Worm (Caenorhabditis elegans): ENCODE data around the gene dli-1.

dli-1 gene

DNA sequence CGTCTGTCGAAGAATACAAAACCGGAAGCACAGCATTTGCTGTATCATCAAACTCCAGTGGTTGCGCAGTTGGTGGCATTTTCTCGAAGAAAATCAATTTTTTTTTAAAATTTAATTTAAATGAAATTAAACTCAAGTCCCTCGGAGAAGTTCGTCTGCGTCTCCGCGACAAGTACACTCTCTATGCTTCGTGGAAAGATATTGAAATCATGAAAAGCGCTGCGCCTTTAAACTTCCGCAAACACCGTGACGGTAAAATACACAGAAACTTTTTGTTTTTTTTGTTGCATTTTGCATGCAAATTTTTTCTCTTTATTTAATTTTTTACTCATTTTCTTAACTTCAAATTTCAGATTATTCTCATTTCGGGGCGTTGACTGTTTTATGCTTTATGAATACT lies at the start of gene dli-1, which contains the start of the genes tin-9.2 and exos-4.1 (continued):
- TF ChIP-seq ztf-11 (tag; optimal IDR thresholded peaks at IDR 0.05): no peak
- no peak for TF ChIP-seq D1046.2 (GFP tag; IDR thresholded peaks at IDR 0.05)
- TF ChIP-seq snpc-4 (tag; optimal IDR thresholded peaks at IDR 0.05): no peak
- TF ChIP-seq dve-1 (tag; optimal IDR thresholded peaks at IDR 0.05; ENCODE audit: insufficient read depth): peak; percentile 44
- TF ChIP-seq daf-12 (tag; optimal IDR thresholded peaks at IDR 0.05): no peak
- TF ChIP-seq nhr-11 (tag; optimal IDR thresholded peaks at IDR 0.05): peak; percentile 7
- TF ChIP-seq aly-2 (tag; optimal IDR thresholded peaks at IDR 0.05): no peak
- TF ChIP-seq ceh-44 (GFP tag; IDR thresholded peaks at IDR 0.05): no peak
- TF ChIP-seq tag-97 (GFP tag; IDR thresholded peaks at IDR 0.05): no peak
- TF ChIP-seq snpc-1.2 (GFP tag; IDR thresholded peaks at IDR 0.05): peak; percentile 80
- TF ChIP-seq egl-43 (GFP tag; IDR thresholded peaks at IDR 0.05): no peak
- no peak for TF ChIP-seq saeg-2 (GFP tag; IDR thresholded peaks at IDR 0.05)
- TF ChIP-seq lin-39 (tag; optimal IDR thresholded peaks at IDR 0.05): no peak
- TF ChIP-seq egl-27 (tag; optimal IDR thresholded peaks at IDR 0.05): no peak
- TF ChIP-seq mdl-1 (tag; optimal IDR thresholded peaks at IDR 0.05): no peak
- TF ChIP-seq hlh-11 (tag; optimal IDR thresholded peaks at IDR 0.05): peak; percentile 52
- TF ChIP-seq lin-13 (GFP tag; optimal IDR thresholded peaks at IDR 0.05): no peak
- no peak for TF ChIP-seq spr-3 (GFP tag; optimal IDR thresholded peaks at IDR 0.05)
- no peak for TF ChIP-seq Y48G9A.11 (GFP tag; IDR thresholded peaks at IDR 0.05)
- no peak for TF ChIP-seq zfp-2 (tag; optimal IDR thresholded peaks at IDR 0.05)
- no peak for TF ChIP-seq attf-4 (tag; optimal IDR thresholded peaks at IDR 0.05)
- TF ChIP-seq gei-8 (GFP tag; optimal IDR thresholded peaks at IDR 0.05): no peak
- no peak for TF ChIP-seq F10B5.3 (tag; optimal IDR thresholded peaks at IDR 0.05)
- no peak for TF ChIP-seq ceh-82 (tag; optimal IDR thresholded peaks at IDR 0.05)
- no peak for TF ChIP-seq dmd-8 (GFP tag; IDR thresholded peaks at IDR 0.05)
- no peak for TF ChIP-seq lin-15B (tag; optimal IDR thresholded peaks at IDR 0.05)
- peak; percentile 42 for TF ChIP-seq nhr-6 (tag; optimal IDR thresholded peaks at IDR 0.05)
- no peak for TF ChIP-seq T20F7.1 (GFP tag; optimal IDR thresholded peaks at IDR 0.05)
- no peak for TF ChIP-seq madf-5 (GFP tag; IDR thresholded peaks at IDR 0.05)
- TF ChIP-seq zip-2 (tag; optimal IDR thresholded peaks at IDR 0.05): no peak
- no peak for TF ChIP-seq lin-29 (GFP tag; IDR thresholded peaks at IDR 0.05)
- TF ChIP-seq ZK546.5 (tag; optimal IDR thresholded peaks at IDR 0.05): no peak
- TF ChIP-seq rbr-2 (tag; optimal IDR thresholded peaks at IDR 0.05): peak; percentile 68
- TF ChIP-seq ZK337.2 (GFP tag; IDR thresholded peaks at IDR 0.05): no peak
- TF ChIP-seq F37D6.2 (tag; optimal IDR thresholded peaks at IDR 0.05): peak; percentile 9
- no peak for TF ChIP-seq php-3 (GFP tag; IDR thresholded peaks at IDR 0.05)
- TF ChIP-seq spr-1 (tag; optimal IDR thresholded peaks at IDR 0.05): no peak
- TF ChIP-seq nhr-237 (tag; optimal IDR thresholded peaks at IDR 0.05): no peak
- peak in 1 of 2 experiments; percentile 89 for TF ChIP-seq lsy-2 (tag; optimal IDR thresholded peaks at IDR 0.05)
- TF ChIP-seq zag-1 (tag; optimal IDR thresholded peaks at IDR 0.05): no peak
- no peak for TF ChIP-seq tra-1 (GFP tag; IDR thresholded peaks at IDR 0.05)
- peak; percentile 3 for TF ChIP-seq ces-1 (GFP tag; optimal IDR thresholded peaks at IDR 0.05)
- TF ChIP-seq arid-1 (GFP tag; conservative IDR thresholded peaks at IDR 0.05): peak; percentile 42
- peak; percentile 81 for TF ChIP-seq lin-38 (GFP tag; IDR thresholded peaks at IDR 0.05)
- no peak for TF ChIP-seq sdz-12 (GFP tag; optimal IDR thresholded peaks at IDR 0.05)
- no peak for TF ChIP-seq jun-1 (tag; optimal IDR thresholded peaks at IDR 0.05)
- TF ChIP-seq mep-1 (tag; optimal IDR thresholded peaks at IDR 0.05): peak; percentile 69
- no peak for TF ChIP-seq unc-39 (tag; optimal IDR thresholded peaks at IDR 0.05)
- TF ChIP-seq ctbp-1 (GFP tag; IDR thresholded peaks at IDR 0.05): no peak
- no peak for TF ChIP-seq ceh-62 (tag; optimal IDR thresholded peaks at IDR 0.05)
- no peak for TF ChIP-seq nhr-41 (GFP tag; IDR thresholded peaks at IDR 0.05)
- TF ChIP-seq daf-19 (GFP tag; conservative IDR thresholded peaks at IDR 0.05): no peak; the same call in 1 of the 2 replicates
- TF ChIP-seq nhr-25 (tag; optimal IDR thresholded peaks at IDR 0.05; ENCODE audit: borderline replicate concordance, insufficient read depth): no peak

Measured in whole organism, L4 larva.